Worm (Caenorhabditis elegans) whole organism, L3 larva: Measurements from ENCODE around the gene srj-29.

Source experiments
- R02D3.7 ChIP-seq: fragments of 150-350 bp; optimal IDR thresholded peaks from 2 replicates; lab custom pipeline; 2014; ENCODE audit warnings: missing biosample characterization, missing genetic modification characterization
- ZK546.5 ChIP-seq: sonication (generic microtip); optimal IDR thresholded peaks from 2 replicates; lab custom pipeline; 2017; ENCODE audit warnings: missing biosample characterization, missing genetic modification characterization
- aly-2 ChIP-seq: fragments of 150-350 bp; optimal IDR thresholded peaks from 2 replicates; lab custom pipeline; 2014; ENCODE audit warnings: missing biosample characterization, missing genetic modification characterization
- ama-1 ChIP-seq: fragments of 150-350 bp; optimal IDR thresholded peaks from 2 replicates; lab custom pipeline; 2018
- ceh-16 ChIP-seq: sonication (generic microtip); optimal IDR thresholded peaks from 2 replicates; lab custom pipeline; 2017; ENCODE audit warnings: missing biosample characterization, missing genetic modification characterization
- ceh-28 ChIP-seq: fragments of 150-350 bp; optimal IDR thresholded peaks from 2 replicates; lab custom pipeline; 2014; ENCODE audit warnings: missing biosample characterization, missing genetic modification reagents, missing genetic modification characterization
- ceh-82 ChIP-seq: fragments of 150-350 bp; optimal IDR thresholded peaks from 2 replicates; lab custom pipeline; 2014; ENCODE audit warnings: missing biosample characterization, missing genetic modification characterization
- ceh-9 ChIP-seq: sonication (generic microtip); optimal IDR thresholded peaks from 2 replicates; lab custom pipeline; 2018; ENCODE audit warnings: missing biosample characterization, missing genetic modification characterization
- egl-27 ChIP-seq: sonication (generic microtip); optimal IDR thresholded peaks from 4 replicates; lab custom pipeline; 2017; ENCODE audit warnings: missing biosample characterization, missing genetic modification reagents, missing genetic modification characterization
- elt-1 ChIP-seq: fragments of 150-350 bp; optimal IDR thresholded peaks from 2 replicates; lab custom pipeline; 2014; ENCODE audit warnings: missing biosample characterization, missing genetic modification characterization
- elt-2 ChIP-seq: sonication (generic microtip); optimal IDR thresholded peaks from 2 replicates; lab custom pipeline; 2016; ENCODE audit warnings: missing genetic modification reagents, mild to moderate bottlenecking, missing genetic modification characterization, missing compliant biosample characterization
- elt-3 ChIP-seq, 3 experiments: fragments of 150-350 bp in 1 of 3; sonication (generic microtip) in 2 of 3; optimal IDR thresholded peaks; 2 replicates in 2 of 3; 4 replicates in 1 of 3; lab custom pipeline; 2014 to 2017; ENCODE audit warnings: missing biosample characterization in 3 of 3, missing genetic modification characterization in 3 of 3
- eor-1 ChIP-seq, 2 experiments: fragments of 150-350 bp; optimal IDR thresholded peaks; 2 replicates each; lab custom pipeline; 2014 to 2018; ENCODE audit warnings: missing biosample characterization in 2 of 2, missing genetic modification characterization in 2 of 2
- fkh-10 ChIP-seq: sonication (generic microtip); optimal IDR thresholded peaks from 2 replicates; lab custom pipeline; 2017; ENCODE audit warnings: missing biosample characterization, missing genetic modification reagents, missing genetic modification characterization
- fkh-2 ChIP-seq: fragments of 150-350 bp; optimal IDR thresholded peaks from 2 replicates; lab custom pipeline; 2014; ENCODE audit warnings: missing biosample characterization, missing genetic modification reagents, missing genetic modification characterization
- lin-39 ChIP-seq: fragments of 150-350 bp; optimal IDR thresholded peaks from 2 replicates; lab custom pipeline; 2018; ENCODE audit warnings: missing biosample characterization, missing genetic modification reagents, missing genetic modification characterization
- lsy-12 ChIP-seq: sonication (generic microtip); optimal IDR thresholded peaks from 2 replicates; lab custom pipeline; 2016; ENCODE audit warnings: mild to moderate bottlenecking, missing genetic modification characterization, missing compliant biosample characterization
- mdl-1 ChIP-seq: fragments of 150-350 bp; optimal IDR thresholded peaks from 2 replicates; lab custom pipeline; 2014; ENCODE audit warnings: missing biosample characterization, missing genetic modification characterization
- nfya-1 ChIP-seq: sonication (generic microtip); optimal IDR thresholded peaks from 2 replicates; lab custom pipeline; 2017; ENCODE audit warnings: missing genetic modification characterization, mild to moderate bottlenecking, missing compliant biosample characterization, antibody characterized with exemption, moderate library complexity; ENCODE audit not compliant: insufficient read depth
- nhr-23 ChIP-seq: fragments of 150-350 bp; optimal IDR thresholded peaks from 2 replicates; lab custom pipeline; 2014; ENCODE audit warnings: missing biosample characterization, missing genetic modification reagents, missing genetic modification characterization
- nhr-237 ChIP-seq: fragments of 150-350 bp; optimal IDR thresholded peaks from 2 replicates; lab custom pipeline; 2014; ENCODE audit warnings: missing biosample characterization, missing genetic modification characterization
- nhr-25 ChIP-seq: sonication (generic microtip); optimal IDR thresholded peaks from 2 replicates; lab custom pipeline; 2017; ENCODE audit warnings: missing biosample characterization, missing genetic modification characterization
- nhr-28 ChIP-seq: fragments of 150-350 bp; optimal IDR thresholded peaks from 2 replicates; lab custom pipeline; 2014; ENCODE audit warnings: missing biosample characterization, missing genetic modification characterization
- nhr-76 ChIP-seq: fragments of 150-350 bp; sonication (generic microtip); optimal IDR thresholded peaks from 5 replicates; lab custom pipeline; 2014; ENCODE audit warnings: missing biosample characterization, missing genetic modification characterization
- nhr-77 ChIP-seq: fragments of 150-350 bp; optimal IDR thresholded peaks from 2 replicates; lab custom pipeline; 2014; ENCODE audit warnings: missing biosample characterization, missing genetic modification characterization
- sea-2 ChIP-seq: fragments of 150-350 bp; sonication (generic microtip); optimal IDR thresholded peaks from 4 replicates; lab custom pipeline; 2014; ENCODE audit warnings: missing biosample characterization, missing genetic modification reagents, missing genetic modification characterization
- skn-1 ChIP-seq: fragments of 150-350 bp; optimal IDR thresholded peaks from 2 replicates; lab custom pipeline; 2014; ENCODE audit warnings: missing biosample characterization, missing genetic modification characterization
- snpc-4 ChIP-seq: fragments of 150-350 bp; optimal IDR thresholded peaks from 2 replicates; lab custom pipeline; 2014; ENCODE audit warnings: missing biosample characterization, missing genetic modification characterization
- tbx-2 ChIP-seq: sonication (generic microtip); optimal IDR thresholded peaks from 2 replicates; lab custom pipeline; 2016; ENCODE audit warnings: mild to moderate bottlenecking, missing genetic modification characterization, missing compliant biosample characterization
- unc-39 ChIP-seq: sonication (generic microtip); optimal IDR thresholded peaks from 4 replicates; lab custom pipeline; 2017; ENCODE audit warnings: missing biosample characterization, missing genetic modification characterization
- unc-62 ChIP-seq: fragments of 150-350 bp; sonication (generic microtip); optimal IDR thresholded peaks from 4 replicates; lab custom pipeline; 2014; ENCODE audit warnings: missing biosample characterization, missing genetic modification reagents, missing genetic modification characterization
- ztf-11 ChIP-seq: fragments of 150-350 bp; optimal IDR thresholded peaks from 2 replicates; lab custom pipeline; 2014; ENCODE audit warnings: missing biosample characterization, missing genetic modification characterization
- ztf-4 ChIP-seq: fragments of 150-350 bp; optimal IDR thresholded peaks from 2 replicates; lab custom pipeline; 2014; ENCODE audit warnings: missing biosample characterization, missing genetic modification characterization

srj-29 gene

ce11 chrV:16049177-16049576 lies 26.3 kb upstream of the srj-29 start, which contains the start of gene best-12:
best-12 (plus strand) TSS chrV:16049477.
- TF ChIP-seq ceh-82 (tag; lab: Kevin White, UChicago) (no peak), ama-1 (no peak)

- TF ChIP-seq nhr-76 (no peak), elt-1 (no peak), tbx-2 (tag; lab: Kevin White, UChicago) (no peak), nhr-28 (tag; lab: Kevin White, UChicago) (no peak), ceh-28 (tag; lab: Kevin White, UChicago) (no peak), elt-2 (no peak), fkh-2 (tag; lab: Kevin White, UChicago) (no peak), lin-39 (tag; lab: Kevin White, UChicago) (no peak), snpc-4 (tag; lab: Kevin White, UChicago) (no peak)
Measured at ce11 chrV:16053373-16053772, 22.1 kb upstream of the srj-29 start, which contains the start of gene F14H3.3. F14H3.3 (minus strand) TSS chrV:16053473.

- TF ChIP-seq unc-39 (tag; lab: Kevin White, UChicago) = no peak
- no peak for TF ChIP-seq lsy-12 (tag; lab: Kevin White, UChicago)
- TF ChIP-seq nhr-23 (tag; lab: Kevin White, UChicago) = no peak
- no peak for TF ChIP-seq aly-2 (tag; lab: Kevin White, UChicago)
- TF ChIP-seq nhr-237 (tag; lab: Kevin White, UChicago) = no peak
- TF ChIP-seq ztf-11 (tag; lab: Kevin White, UChicago) = no peak
- no peak for TF ChIP-seq nhr-76
- TF ChIP-seq, all 47 proteins: peak for 0
Measured at ce11 chrV:16055031-16055430, 20.4 kb upstream of the srj-29 start, which contains the start of gene F14H3.4. F14H3.4 (minus strand) TSS chrV:16055072.

ce11 chrV:16057010-16057463 lies 18.4 kb upstream of the srj-29 start, which contains the start of gene F14H3.5:
F14H3.5 (minus strand) TSS chrV:16057060.
- no peak for TF ChIP-seq ceh-82 (tag; lab: Kevin White, UChicago)
- no peak for TF ChIP-seq skn-1 (tag; lab: Kevin White, UChicago)
- no peak for TF ChIP-seq nhr-77
- no peak for TF ChIP-seq elt-2
- TF ChIP-seq fkh-10 (GFP tag; lab: Kevin White, UChicago) = no peak
- no peak for TF ChIP-seq ztf-4 (tag; lab: Kevin White, UChicago)
- TF ChIP-seq ZK546.5 (tag; lab: Kevin White, UChicago) = no peak
- TF ChIP-seq ceh-16 (tag; lab: Kevin White, UChicago) = no peak
- TF ChIP-seq nhr-25 (tag; lab: Kevin White, UChicago) = no peak
- TF ChIP-seq, all 47 proteins: peak for 0

- no peak for TF ChIP-seq eor-1 (tag; optimal IDR thresholded peaks at IDR 0.05; lab: Kevin White, UChicago)
- no peak for TF ChIP-seq ceh-16 (tag; lab: Kevin White, UChicago)
- TF ChIP-seq aly-2 (tag; lab: Kevin White, UChicago) = no peak
- no peak for TF ChIP-seq egl-27 (tag; lab: Kevin White, UChicago)
- TF ChIP-seq ceh-9 (tag; lab: Kevin White, UChicago) = no peak
- TF ChIP-seq ceh-82 (tag; lab: Kevin White, UChicago) = no peak
- TF ChIP-seq R02D3.7 (tag; lab: Kevin White, UChicago) = no peak
- TF ChIP-seq nfya-1 (tag; lab: Kevin White, UChicago) = no peak
- no peak for TF ChIP-seq mdl-1 (tag; lab: Kevin White, UChicago)
- no peak for TF ChIP-seq ztf-4 (tag; lab: Kevin White, UChicago)
- TF ChIP-seq nhr-28 (tag; lab: Kevin White, UChicago) = no peak
- TF ChIP-seq fkh-2 (tag; lab: Kevin White, UChicago) = no peak
- no peak for TF ChIP-seq unc-62 (GFP tag; lab: Kevin White, UChicago)
- no peak for TF ChIP-seq elt-3 (tag; optimal IDR thresholded peaks at IDR 0.05; lab: Kevin White, UChicago)
- no peak for TF ChIP-seq sea-2 (GFP tag; lab: Kevin White, UChicago)
Measured at ce11 chrV:16058872-16059271, 16.6 kb upstream of the srj-29 start, which contains the start of gene F14H3.6. F14H3.6 (minus strand) TSS chrV:16058893.
